Worm (Caenorhabditis elegans) whole organism, young adult: ENCODE measurements around the gene F36H5.9.

ENCODE experiments used
- B0261.1 ChIP-seq: sonication (generic microtip); optimal IDR thresholded peaks from 2 replicates; lab custom pipeline; 2016; ENCODE audit warnings: mild to moderate bottlenecking, missing genetic modification characterization, moderate library complexity, missing compliant biosample characterization
- C06A6.2 ChIP-seq: fragments of 200-800 bp; sonication (Bioruptor generic); conservative IDR thresholded peaks from 2 replicates; pipeline ENCODE4 v1.3.6; 2022; ENCODE audit warnings: missing genetic modification characterization, missing compliant biosample characterization
- ekl-4 ChIP-seq: fragments of 200-800 bp; sonication (Bioruptor generic); IDR thresholded peaks from 2 replicates; pipeline ENCODE4 v1.3.6; 2022; ENCODE audit warnings: missing genetic modification reagents, missing genetic modification characterization, missing compliant biosample characterization
- ets-4 ChIP-seq: fragments of 200-800 bp; sonication (Bioruptor generic); optimal IDR thresholded peaks from 2 replicates; lab custom pipeline; 2018; ENCODE audit warnings: mild to moderate bottlenecking, missing genetic modification characterization, missing compliant biosample characterization
- lin-26 ChIP-seq: fragments of 200-800 bp; sonication (Bioruptor generic); IDR thresholded peaks from 2 replicates; pipeline ENCODE4 v1.3.6; 2022; ENCODE audit warnings: missing genetic modification reagents, missing genetic modification characterization, missing compliant biosample characterization
- madf-10 ChIP-seq: sonication (generic microtip); optimal IDR thresholded peaks from 2 replicates; lab custom pipeline; 2016; ENCODE audit warnings: mild to moderate bottlenecking, missing genetic modification characterization, missing compliant biosample characterization
- mcd-1 ChIP-seq: fragments of 200-800 bp; sonication (Bioruptor generic); IDR thresholded peaks from 2 replicates; pipeline ENCODE4 v1.3.6; 2022; ENCODE audit warnings: missing genetic modification reagents, missing genetic modification characterization, missing compliant biosample characterization
- nfya-2 ChIP-seq: fragments of 200-800 bp; sonication (Bioruptor generic); IDR thresholded peaks from 2 replicates; pipeline ENCODE4 v1.3.6; 2022; ENCODE audit warnings: missing genetic modification reagents, missing genetic modification characterization, missing compliant biosample characterization
- unc-62 ChIP-seq: fragments of 150-350 bp; optimal IDR thresholded peaks from 2 replicates; lab custom pipeline; 2014; ENCODE audit warnings: missing biosample characterization, missing genetic modification reagents, missing genetic modification characterization

DNA sequence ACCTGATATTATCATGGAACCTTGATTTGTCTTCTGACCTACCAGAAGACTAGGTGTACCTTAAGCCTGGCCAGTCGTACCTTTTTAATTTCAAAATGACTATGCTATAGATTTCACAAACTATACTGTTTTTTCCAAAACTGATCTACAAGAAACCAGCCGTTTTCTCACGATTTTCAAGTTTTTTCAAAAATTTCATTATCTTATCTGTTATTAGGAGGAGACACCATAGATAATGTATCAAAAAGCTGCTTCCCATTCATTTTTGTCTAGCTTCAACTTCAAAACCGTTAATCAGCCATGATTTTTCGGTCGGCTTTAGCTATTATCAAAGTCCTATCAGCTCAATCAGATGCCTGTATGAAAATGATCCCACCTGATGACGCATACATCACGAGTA, 10.4 kb downstream of the F36H5.9 start, which contains the start of gene F36H5.12:
- no peak for TF ChIP-seq ekl-4 (GFP tag; lab: Robert Waterston, UW)
- TF ChIP-seq lin-26, result no peak
- TF ChIP-seq madf-10 (tag; lab: Kevin White, UChicago), result no peak
- no peak for TF ChIP-seq ets-4 (GFP tag; lab: Kevin White, UChicago)
- TF ChIP-seq B0261.1, result no peak
- TF ChIP-seq C06A6.2 (GFP tag; lab: Robert Waterston, UW), result no peak
- no peak for TF ChIP-seq nfya-2
- no peak for TF ChIP-seq mcd-1 (GFP tag; lab: Robert Waterston, UW)
- no peak for TF ChIP-seq unc-62 (GFP tag; lab: Kevin White, UChicago)
